Worm (Caenorhabditis elegans): ENCODE data around the gene K09C4.7.

- no peak for TF ChIP-seq ZK546.5 (tag; optimal IDR thresholded peaks at IDR 0.05)
- no peak for TF ChIP-seq elt-1 (tag; optimal IDR thresholded peaks at IDR 0.05)
- no peak for TF ChIP-seq egl-27 (tag; optimal IDR thresholded peaks at IDR 0.05)
- no peak for TF ChIP-seq lin-39 (tag; optimal IDR thresholded peaks at IDR 0.05)
- no peak for TF ChIP-seq ztf-11 (tag; optimal IDR thresholded peaks at IDR 0.05)
- no peak for TF ChIP-seq unc-62 (GFP tag; optimal IDR thresholded peaks at IDR 0.05)
- TF ChIP-seq nhr-77 (tag; optimal IDR thresholded peaks at IDR 0.05) = no peak
- no peak for TF ChIP-seq ama-1 (optimal IDR thresholded peaks at IDR 0.05)
- TF ChIP-seq blmp-1 (tag; optimal IDR thresholded peaks at IDR 0.05; ENCODE audit: insufficient read depth) = no peak
- no peak for TF ChIP-seq nhr-25 (tag; optimal IDR thresholded peaks at IDR 0.05)
- TF ChIP-seq unc-55 (GFP tag; optimal IDR thresholded peaks at IDR 0.05) = no peak
- no peak for TF ChIP-seq elt-3 (tag; optimal IDR thresholded peaks at IDR 0.05)
- TF ChIP-seq sem-4 (tag; optimal IDR thresholded peaks at IDR 0.05) = no peak
- no peak for TF ChIP-seq skn-1 (tag; optimal IDR thresholded peaks at IDR 0.05)
Observed at ce11 chrX:3260509-3260908, 12.2 kb upstream of the K09C4.7 start, which contains the start of gene lbp-2.

All from whole organism, L2 larva.